Fruit fly (Drosophila melanogaster): ENCODE data around the gene lmgB.

Gene lmgB

dm6 chr2L:8541469-8542233 is 13.2 kb upstream of the lmgB start, which contains the start of gene Sema1a (continued):
- TF ChIP-seq CG5180 (GFP tag; optimal IDR thresholded peaks at IDR 0.05) (no peak), CG3065 (GFP tag; optimal IDR thresholded peaks at IDR 0.05) (peak; percentile 16), CG2120 (GFP tag; optimal IDR thresholded peaks at IDR 0.05) (peak; percentile 76), gsb (GFP tag; IDR thresholded peaks at IDR 0.05) (no peak), lov (optimal IDR thresholded peaks at IDR 0.05) (no peak), lov (GFP tag; IDR thresholded peaks at IDR 0.05) (no peak), sd (tag; optimal IDR thresholded peaks at IDR 0.05) (peak; percentile 88), ap (GFP tag; IDR thresholded peaks at IDR 0.05) (0 out of 2 replicates have a peak, but pooled peaks have one; percentile 40), CG6683 (GFP tag; optimal IDR thresholded peaks at IDR 0.05) (no peak), CG6654 (GFP tag; optimal IDR thresholded peaks at IDR 0.05) (no peak), Six4 (GFP tag; optimal IDR thresholded peaks at IDR 0.05) (no peak), nom (GFP tag; optimal IDR thresholded peaks at IDR 0.05) (peak; percentile 18), zen2 (GFP tag; IDR thresholded peaks at IDR 0.05; ENCODE audit: partially characterized antibody) (peak; percentile 86), Hr78 (GFP tag; optimal IDR thresholded peaks at IDR 0.05) (peak in 1 of 2 experiments; percentile 42), dm (GFP tag; optimal IDR thresholded peaks at IDR 0.05) (peak; percentile 14), dpn (GFP tag; optimal IDR thresholded peaks at IDR 0.05) (peak; percentile 49 to 66), CG12391 (tag; optimal IDR thresholded peaks at IDR 0.05) (peak; percentile 69), CG6272 (GFP tag; IDR thresholded peaks at IDR 0.05) (peak; percentile 50; the same call in 1 of the 2 replicates), PHDP (tag; optimal IDR thresholded peaks at IDR 0.05) (peak; percentile 39), so (GFP tag; IDR thresholded peaks at IDR 0.05) (peak; percentile 65; the same call in 2 of the 3 replicates), Nf-YA (GFP tag; IDR thresholded peaks at IDR 0.05) (peak; percentile 66; the same call in 1 of the 2 replicates), croc (GFP tag; conservative IDR thresholded peaks at IDR 0.05) (peak; percentile 33; the same call in 2 of the 3 replicates), dmrt11E (tag; optimal IDR thresholded peaks at IDR 0.05) (peak; percentile 18), CG6689 (GFP tag; IDR thresholded peaks at IDR 0.05) (peak; percentile 49; the same call in 1 of the 2 replicates), CG9215 (GFP tag; IDR thresholded peaks at IDR 0.05) (no peak), CG1024 (GFP tag; IDR thresholded peaks at IDR 0.05) (peak; percentile 41; the same call in 1 of the 2 replicates), NK7.1 (GFP tag; optimal IDR thresholded peaks at IDR 0.05) (peak; percentile 17), ken (GFP tag; IDR thresholded peaks at IDR 0.05) (peak; percentile 74), CG10274 (GFP tag; optimal IDR thresholded peaks at IDR 0.05) (no peak), jumu (GFP tag; optimal IDR thresholded peaks at IDR 0.05) (peak; percentile 62), kay (GFP tag; optimal IDR thresholded peaks at IDR 0.05) (no peak), CG15011 (GFP tag; optimal IDR thresholded peaks at IDR 0.05) (no peak), cad (GFP tag; optimal IDR thresholded peaks at IDR 0.05) (no peak), tap (tag; optimal IDR thresholded peaks at IDR 0.05) (peak; percentile 54), CG12104 (GFP tag; optimal IDR thresholded peaks at IDR 0.05) (no peak), Myb (GFP tag; optimal IDR thresholded peaks at IDR 0.05) (peak; percentile 39), CG17186 (GFP tag; optimal IDR thresholded peaks at IDR 0.05) (no peak), CG10366 (GFP tag; IDR thresholded peaks at IDR 0.05) (peak; percentile 62), Hey (tag; optimal IDR thresholded peaks at IDR 0.05) (no peak), sisA (GFP tag; IDR thresholded peaks at IDR 0.05) (no peak), CG10267 (tag; optimal IDR thresholded peaks at IDR 0.05) (peak; percentile 36), Gsc (GFP tag; IDR thresholded peaks at IDR 0.05) (no peak), CG17912 (GFP tag; optimal IDR thresholded peaks at IDR 0.05) (no peak), pros (GFP tag; optimal IDR thresholded peaks at IDR 0.05) (no peak), gce (GFP tag; IDR thresholded peaks at IDR 0.05) (no peak), onecut (GFP tag; IDR thresholded peaks at IDR 0.05) (peak; percentile 66), CG11456 (GFP tag; IDR thresholded peaks at IDR 0.05) (no peak), az2 (GFP tag; optimal IDR thresholded peaks at IDR 0.05) (peak; percentile 81), CG4617 (GFP tag; optimal IDR thresholded peaks at IDR 0.05; ENCODE audit: borderline replicate concordance) (no peak), disco-r (GFP tag; optimal IDR thresholded peaks at IDR 0.05) (peak; percentile 33)
